Fruit fly (Drosophila melanogaster) whole organism, embryonic: Measurements from ENCODE around the gene drongo.

Experiments used
- ATbp ChIP-seq: fragments of 200-800 bp; sonication (Bioruptor generic); optimal IDR thresholded peaks from 2 replicates; lab custom pipeline; 2017; ENCODE audit warnings: missing biosample characterization, mild to moderate bottlenecking, missing genetic modification characterization, missing genetic modification reagents
- CG11085 ChIP-seq: fragments of 200-800 bp; sonication (Bioruptor generic); IDR thresholded peaks from 2 replicates; pipeline ENCODE4 v1.3.6; 2022; ENCODE audit warnings: missing biosample characterization, missing genetic modification characterization
- CG12391 ChIP-seq: fragments of 200-800 bp; sonication (Bioruptor generic); optimal IDR thresholded peaks from 3 replicates; lab custom pipeline; 2018; ENCODE audit warnings: missing biosample characterization, mild to moderate bottlenecking, missing genetic modification characterization, moderate library complexity
- CG13287 ChIP-seq: fragments of 200-800 bp; sonication (Bioruptor generic); IDR thresholded peaks from 2 replicates; pipeline ENCODE4 v1.3.6; 2022; ENCODE audit warnings: missing biosample characterization, missing genetic modification characterization; ENCODE audit not compliant: partially characterized antibody
- CG14014 ChIP-seq: fragments of 200-800 bp; sonication (Bioruptor generic); IDR thresholded peaks from 2 replicates; pipeline ENCODE4 v1.3.6; 2022; ENCODE audit warnings: missing biosample characterization, missing genetic modification characterization
- CG14860 ChIP-seq: fragments of 200-800 bp; sonication (Bioruptor generic); IDR thresholded peaks from 3 replicates; pipeline ENCODE4 v1.3.6; 2022; ENCODE audit warnings: missing biosample characterization, missing genetic modification characterization; ENCODE audit not compliant: partially characterized antibody
- CG15269 ChIP-seq: fragments of 200-800 bp; sonication (Bioruptor generic); optimal IDR thresholded peaks from 2 replicates; lab custom pipeline; 2018; ENCODE audit warnings: missing biosample characterization, mild to moderate bottlenecking, missing genetic modification characterization, moderate library complexity
- CG15514 ChIP-seq: fragments of 200-800 bp; sonication (Bioruptor generic); optimal IDR thresholded peaks from 3 replicates; lab custom pipeline; 2017; ENCODE audit warnings: missing biosample characterization, missing genetic modification characterization, mild to moderate bottlenecking, moderate library complexity, missing genetic modification reagents
- CG1603 ChIP-seq: fragments of 200-800 bp; sonication (Bioruptor generic); optimal IDR thresholded peaks from 2 replicates; lab custom pipeline; 2019; ENCODE audit warnings: missing biosample characterization, mild to moderate bottlenecking, missing genetic modification characterization, moderate library complexity
- CG17802 ChIP-seq: fragments of 200-800 bp; sonication (Bioruptor generic); optimal IDR thresholded peaks from 2 replicates; lab custom pipeline; 2018; ENCODE audit warnings: missing biosample characterization, mild to moderate bottlenecking, missing genetic modification characterization, moderate library complexity
- CG18599 ChIP-seq: fragments of 200-800 bp; sonication (Bioruptor generic); optimal IDR thresholded peaks from 3 replicates; lab custom pipeline; 2017; ENCODE audit warnings: missing biosample characterization, missing genetic modification characterization, mild to moderate bottlenecking, moderate library complexity, missing genetic modification reagents
- CG2120 ChIP-seq: fragments of 200-800 bp; sonication (Bioruptor generic); optimal IDR thresholded peaks from 3 replicates; lab custom pipeline; 2016; ENCODE audit warnings: missing biosample characterization, missing genetic modification characterization
- CG2678 ChIP-seq: fragments of 200-800 bp; sonication (Bioruptor generic); optimal IDR thresholded peaks from 3 replicates; lab custom pipeline; 2019; ENCODE audit warnings: missing biosample characterization, mild to moderate bottlenecking, missing genetic modification characterization, moderate library complexity
- CG2712 ChIP-seq: fragments of 200-800 bp; optimal IDR thresholded peaks from 3 replicates; lab custom pipeline; 2019; ENCODE audit warnings: missing biosample characterization, mild to moderate bottlenecking, missing genetic modification characterization, moderate library complexity
- CG30403 ChIP-seq: fragments of 200-800 bp; sonication (Bioruptor generic); optimal IDR thresholded peaks from 3 replicates; lab custom pipeline; 2016; ENCODE audit warnings: missing biosample characterization, missing genetic modification characterization
- CG31441 ChIP-seq: fragments of 200-800 bp; sonication (Bioruptor generic); IDR thresholded peaks from 2 replicates; pipeline ENCODE4 v1.3.6; 2022; ENCODE audit warnings: missing biosample characterization, missing genetic modification characterization
- CG6254 ChIP-seq: fragments of 200-800 bp; sonication (Bioruptor generic); optimal IDR thresholded peaks from 3 replicates; lab custom pipeline; 2017; ENCODE audit warnings: mild to moderate bottlenecking, missing biosample characterization, missing genetic modification reagents, missing genetic modification characterization
- CG6689 ChIP-seq: fragments of 200-800 bp; sonication (Bioruptor generic); IDR thresholded peaks from 2 replicates; pipeline ENCODE4 v1.3.6; 2022; ENCODE audit warnings: missing biosample characterization, missing genetic modification characterization
- CG6813 ChIP-seq: fragments of 200-800 bp; sonication (Bioruptor generic); optimal IDR thresholded peaks from 2 replicates; lab custom pipeline; 2017; ENCODE audit warnings: missing biosample characterization, missing genetic modification characterization, mild to moderate bottlenecking, moderate library complexity, missing genetic modification reagents
- CG7271 ChIP-seq: fragments of 200-800 bp; sonication (Bioruptor generic); optimal IDR thresholded peaks from 2 replicates; lab custom pipeline; 2018; ENCODE audit warnings: missing biosample characterization, mild to moderate bottlenecking, missing genetic modification characterization, moderate library complexity
- CG7786 ChIP-seq: fragments of 200-800 bp; sonication (Bioruptor generic); optimal IDR thresholded peaks from 2 replicates; lab custom pipeline; 2016; ENCODE audit warnings: missing biosample characterization, missing genetic modification characterization
- CG9817 ChIP-seq: fragments of 200-800 bp; sonication (Bioruptor generic); optimal IDR thresholded peaks from 2 replicates; lab custom pipeline; 2018; ENCODE audit warnings: missing biosample characterization, mild to moderate bottlenecking, missing genetic modification characterization, moderate library complexity
- Fer3 ChIP-seq: fragments of 200-800 bp; sonication (Bioruptor generic); optimal IDR thresholded peaks from 2 replicates; lab custom pipeline; 2018; ENCODE audit warnings: missing biosample characterization, mild to moderate bottlenecking, missing genetic modification characterization, moderate library complexity
- Hr51 ChIP-seq, 2 experiments: fragments of 200-800 bp; sonication (Bioruptor generic); optimal IDR thresholded peaks; 2 replicates in 1 of 2; 3 replicates in 1 of 2; lab custom pipeline; 2016 to 2018; ENCODE audit warnings: missing biosample characterization in 2 of 2, missing genetic modification characterization in 2 of 2, mild to moderate bottlenecking in 1 of 2, moderate library complexity in 1 of 2
- MBD-R2 ChIP-seq: fragments of 200-800 bp; sonication (Bioruptor generic); IDR thresholded peaks from 2 replicates; pipeline ENCODE4 v1.3.6; 2022; ENCODE audit warnings: missing biosample characterization, missing genetic modification characterization
- Ptx1 ChIP-seq: fragments of 200-800 bp; sonication (Bioruptor generic); IDR thresholded peaks from 2 replicates; pipeline ENCODE4 v1.3.6; 2022; ENCODE audit warnings: missing biosample characterization, missing genetic modification characterization
- ase ChIP-seq: fragments of 200-800 bp; sonication (Bioruptor generic); IDR thresholded peaks from 3 replicates; pipeline ENCODE4 v1.3.6; 2022; ENCODE audit warnings: missing biosample characterization, missing genetic modification characterization
- bab2 ChIP-seq: fragments of 200-800 bp; sonication (Bioruptor generic); optimal IDR thresholded peaks from 2 replicates; lab custom pipeline; 2016; ENCODE audit warnings: missing biosample characterization, missing genetic modification characterization
- br ChIP-seq: fragments of >200 bp; optimal IDR thresholded peaks from 2 replicates; lab custom pipeline; 2017
- dpn ChIP-seq, 2 experiments: fragments of 200-800 bp; sonication (Bioruptor generic); optimal IDR thresholded peaks; 3 replicates each; lab custom pipeline; 2016; ENCODE audit warnings: missing biosample characterization in 2 of 2, missing genetic modification characterization in 2 of 2
- gem ChIP-seq: fragments of 200-800 bp; sonication (Bioruptor generic); optimal IDR thresholded peaks from 2 replicates; lab custom pipeline; 2019; ENCODE audit warnings: missing biosample characterization, mild to moderate bottlenecking, missing genetic modification characterization, moderate library complexity
- grau ChIP-seq: fragments of 200-800 bp; optimal IDR thresholded peaks from 3 replicates; lab custom pipeline; 2019; ENCODE audit warnings: missing biosample characterization, mild to moderate bottlenecking, missing genetic modification characterization, moderate library complexity
- grn ChIP-seq: fragments of 200-800 bp; sonication (Bioruptor generic); optimal IDR thresholded peaks from 3 replicates; lab custom pipeline; 2017; ENCODE audit warnings: missing biosample characterization, missing genetic modification characterization
- ind ChIP-seq: fragments of 200-800 bp; sonication (Bioruptor generic); optimal IDR thresholded peaks from 3 replicates; lab custom pipeline; 2016; ENCODE audit warnings: missing biosample characterization, missing genetic modification characterization
- ken ChIP-seq: fragments of 200-800 bp; sonication (Bioruptor generic); IDR thresholded peaks from 3 replicates; pipeline ENCODE4 v1.3.6; 2022; ENCODE audit warnings: missing biosample characterization, missing genetic modification characterization
- lab ChIP-seq: fragments of 200-800 bp; sonication (Bioruptor generic); optimal IDR thresholded peaks from 3 replicates; lab custom pipeline; 2017; ENCODE audit warnings: missing biosample characterization, missing genetic modification characterization, mild to moderate bottlenecking, moderate library complexity, missing genetic modification reagents
- lmd ChIP-seq: fragments of 200-800 bp; sonication (Bioruptor generic); IDR thresholded peaks from 2 replicates; pipeline ENCODE4 v1.3.6; 2022; ENCODE audit warnings: missing biosample characterization, missing genetic modification characterization
- mam ChIP-seq: fragments of 200-800 bp; sonication (Bioruptor generic); optimal IDR thresholded peaks from 3 replicates; lab custom pipeline; 2016; ENCODE audit warnings: missing biosample characterization, missing genetic modification characterization
- mld ChIP-seq: fragments of 200-800 bp; sonication (Bioruptor generic); IDR thresholded peaks from 3 replicates; pipeline ENCODE4 v1.3.6; 2022; ENCODE audit warnings: missing biosample characterization, missing genetic modification characterization; ENCODE audit not compliant: partially characterized antibody
- ranshi ChIP-seq: fragments of 200-800 bp; sonication (Bioruptor generic); IDR thresholded peaks from 2 replicates; pipeline ENCODE4 v1.3.6; 2022; ENCODE audit warnings: missing biosample characterization, missing genetic modification characterization
- row ChIP-seq: fragments of 200-800 bp; sonication (Bioruptor generic); IDR thresholded peaks from 3 replicates; pipeline ENCODE4 v1.3.6; 2022; ENCODE audit warnings: missing biosample characterization, missing genetic modification characterization
- scrt ChIP-seq: fragments of 200-800 bp; sonication (Bioruptor generic); optimal IDR thresholded peaks from 2 replicates; lab custom pipeline; 2018; ENCODE audit warnings: missing biosample characterization, mild to moderate bottlenecking, missing genetic modification characterization, moderate library complexity
- sisA ChIP-seq: fragments of 200-800 bp; sonication (Bioruptor generic); IDR thresholded peaks from 2 replicates; pipeline ENCODE4 v1.3.6; 2022; ENCODE audit warnings: missing biosample characterization, missing genetic modification characterization
- stc ChIP-seq: fragments of 200-800 bp; sonication (Bioruptor generic); IDR thresholded peaks from 2 replicates; pipeline ENCODE4 v1.3.6; 2022; ENCODE audit warnings: missing biosample characterization, missing genetic modification characterization
- unpg ChIP-seq: fragments of 200-800 bp; sonication (Bioruptor generic); optimal IDR thresholded peaks from 3 replicates; lab custom pipeline; 2018; ENCODE audit warnings: missing biosample characterization, mild to moderate bottlenecking, missing genetic modification characterization, moderate library complexity
- vvl ChIP-seq: fragments of 200-800 bp; sonication (Bioruptor generic); IDR thresholded peaks from 2 replicates; pipeline ENCODE4 v1.3.6; 2022; ENCODE audit warnings: missing biosample characterization, missing genetic modification characterization
- zen ChIP-seq: fragments of 200-800 bp; sonication (Bioruptor generic); optimal IDR thresholded peaks from 3 replicates; lab custom pipeline; 2018; ENCODE audit warnings: missing biosample characterization, mild to moderate bottlenecking, missing genetic modification characterization, moderate library complexity
- zf30C ChIP-seq: fragments of 200-800 bp; sonication (Bioruptor generic); optimal IDR thresholded peaks from 3 replicates; lab custom pipeline; 2018; ENCODE audit warnings: missing biosample characterization, mild to moderate bottlenecking, missing genetic modification characterization

Gene drongo

DNA sequence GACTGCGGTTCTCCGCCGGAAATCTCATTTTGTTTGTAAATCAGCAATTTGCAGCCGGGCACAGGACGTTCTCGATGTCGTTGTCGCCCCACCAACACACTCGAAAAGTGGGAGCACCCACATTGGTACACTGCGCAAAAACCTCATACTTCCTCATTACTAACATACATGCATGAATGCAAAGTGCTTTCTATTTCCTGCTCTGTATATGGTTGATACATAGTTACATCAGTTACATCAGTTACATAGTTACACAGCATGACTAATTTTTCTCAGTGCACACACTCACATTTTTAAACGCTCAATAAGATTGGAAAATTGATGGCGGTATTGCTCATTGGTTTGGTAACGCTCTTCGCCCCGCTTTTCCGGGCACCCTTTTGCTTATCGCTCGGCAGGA lies 46.3 kb upstream of the drongo start (continued):
- TF ChIP-seq CG31441 (GFP tag; lab: Robert Waterston, UW), result 0 out of 2 replicates have a peak, but pooled peaks have one; percentile 13
- TF ChIP-seq CG15269 (tag; lab: Kevin White, UChicago), result peak; percentile 35
- no peak for TF ChIP-seq br
- no peak for TF ChIP-seq grn (GFP tag; lab: Kevin White, UChicago)
- 0 out of 2 replicates have a peak, but pooled peaks have one; percentile 28 for TF ChIP-seq vvl (GFP tag; lab: Robert Waterston, UW)
- no peak for TF ChIP-seq zen
- no peak for TF ChIP-seq zf30C (GFP tag; lab: Kevin White, UChicago)
- TF ChIP-seq ranshi, result peak; percentile 32; the same call in 1 of the 2 replicates
- peak; percentile 41 for TF ChIP-seq CG2678
- TF ChIP-seq lmd (GFP tag; lab: Robert Waterston, UW), result peak; percentile 45
- 0 out of 3 replicates have a peak, but pooled peaks have one; percentile 38 for TF ChIP-seq ase (GFP tag; lab: Robert Waterston, UW)
- TF ChIP-seq stc (GFP tag; lab: Robert Waterston, UW), result 0 out of 2 replicates have a peak, but pooled peaks have one; percentile 10
- no peak for TF ChIP-seq CG13287 (GFP tag; lab: Robert Waterston, UW)
- peak; percentile 16 for TF ChIP-seq CG7786 (GFP tag; lab: Kevin White, UChicago)
- peak; percentile 41 for TF ChIP-seq gem (tag; lab: Kevin White, UChicago)
- peak; percentile 19 for TF ChIP-seq bab2 (GFP tag; lab: Kevin White, UChicago)
- TF ChIP-seq CG15514, result peak; percentile 7
- peak; percentile 44 for TF ChIP-seq CG18599 (GFP tag; lab: Kevin White, UChicago)
- peak; percentile 38; the same call in 1 of the 2 replicates for TF ChIP-seq Ptx1 (GFP tag; lab: Robert Waterston, UW)
- peak; percentile 8 for TF ChIP-seq CG12391 (tag; lab: Kevin White, UChicago)
- peak; percentile 27 for TF ChIP-seq Fer3 (tag; lab: Kevin White, UChicago)
- no peak for TF ChIP-seq scrt (GFP tag; lab: Kevin White, UChicago)
- peak; percentile 44 for TF ChIP-seq CG1603 (tag; lab: Kevin White, UChicago)
- TF ChIP-seq grau (tag; lab: Kevin White, UChicago), result peak; percentile 30
- no peak for TF ChIP-seq CG7271 (tag; lab: Kevin White, UChicago)
- TF ChIP-seq MBD-R2, result 0 out of 2 replicates have a peak, but pooled peaks have one; percentile 18
- TF ChIP-seq CG2120 (GFP tag; lab: Kevin White, UChicago), result peak; percentile 42
- peak; percentile 49 for TF ChIP-seq row (GFP tag; lab: Robert Waterston, UW)
- peak in 1 of 2 experiments; percentile 19 for TF ChIP-seq Hr51 (GFP tag; optimal IDR thresholded peaks at IDR 0.05; lab: Kevin White, UChicago)
- TF ChIP-seq CG11085 (GFP tag; lab: Robert Waterston, UW), result peak; percentile 13; the same call in 1 of the 2 replicates
- TF ChIP-seq CG30403 (GFP tag; lab: Kevin White, UChicago), result peak; percentile 7
- TF ChIP-seq ken (GFP tag; lab: Robert Waterston, UW), result 0 out of 3 replicates have a peak, but pooled peaks have one; percentile 30
- no peak for TF ChIP-seq CG14860 (GFP tag; lab: Robert Waterston, UW)
- peak; percentile 21 for TF ChIP-seq CG2712 (tag; lab: Kevin White, UChicago)
- TF ChIP-seq unpg (GFP tag; lab: Kevin White, UChicago), result peak; percentile 12
- TF ChIP-seq CG6813 (GFP tag; lab: Kevin White, UChicago), result peak; percentile 26
- peak; percentile 46 for TF ChIP-seq lab (GFP tag; lab: Kevin White, UChicago)
- peak in 1 of 2 experiments; percentile 8 for TF ChIP-seq dpn (GFP tag; optimal IDR thresholded peaks at IDR 0.05; lab: Kevin White, UChicago)
- no peak for TF ChIP-seq mld
- TF ChIP-seq ind, result peak; percentile 31
- peak; percentile 42; the same call in 1 of the 2 replicates for TF ChIP-seq CG14014 (GFP tag; lab: Robert Waterston, UW)
- peak; percentile 22; the same call in 1 of the 2 replicates for TF ChIP-seq CG6689
- TF ChIP-seq CG9817 (tag; lab: Kevin White, UChicago), result peak; percentile 10
- no peak for TF ChIP-seq CG17802
- no peak for TF ChIP-seq CG6254 (GFP tag; lab: Kevin White, UChicago)
- TF ChIP-seq sisA (GFP tag; lab: Robert Waterston, UW), result peak; percentile 45; the same call in 1 of the 2 replicates
- TF ChIP-seq mam (GFP tag; lab: Kevin White, UChicago), result peak; percentile 29
- peak; percentile 36 for TF ChIP-seq ATbp (GFP tag; lab: Kevin White, UChicago)
- TF ChIP-seq, all 482 proteins: peak for 76
